Fruit fly (Drosophila melanogaster) whole organism: ENCODE measurements around the gene eIF3i.

Source experiments
- CG8478 ChIP-seq: fragments of >200 bp; optimal IDR thresholded peaks from 2 replicates; lab custom pipeline; 2018; ENCODE audit warnings: inconsistent platforms
- Dll ChIP-seq: fragments of >200 bp; optimal IDR thresholded peaks from 2 replicates; lab custom pipeline; 2017
- EcR ChIP-seq, 2 experiments: fragments of >200 bp; optimal IDR thresholded peaks; 2 replicates each; lab custom pipeline; 2017; ENCODE audit warnings: missing biosample characterization in 2 of 2, missing genetic modification characterization in 2 of 2, missing genetic modification reagents in 2 of 2
- pan ChIP-seq: fragments of >200 bp; optimal IDR thresholded peaks from 2 replicates; lab custom pipeline; 2017
- psq ChIP-seq: fragments of >200 bp; optimal IDR thresholded peaks from 2 replicates; lab custom pipeline; 2017
- usp ChIP-seq: fragments of >200 bp; optimal IDR thresholded peaks from 2 replicates; lab custom pipeline; 2017; ENCODE audit warnings: missing biosample characterization, missing genetic modification characterization, mixed read lengths

The eIF3i gene

DNA sequence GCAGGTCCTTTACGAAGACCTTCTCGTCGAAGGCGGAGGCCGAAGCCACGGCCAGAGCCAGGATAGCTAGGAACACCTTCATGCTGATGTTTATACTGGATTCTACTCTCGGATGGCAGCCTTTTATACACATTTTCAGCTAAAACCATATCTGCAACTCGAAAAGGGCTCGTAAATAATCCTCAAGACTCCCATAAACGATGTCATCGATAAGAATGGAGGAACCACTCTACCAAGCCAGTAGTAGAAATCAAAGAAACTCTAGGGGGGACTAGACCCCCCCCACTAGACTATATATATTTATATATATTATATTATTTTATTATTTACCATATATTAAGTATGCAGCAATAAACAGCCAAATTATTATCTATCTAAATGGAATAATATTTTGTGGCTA lies 16.9 kb downstream of the eIF3i start, which contains the start of gene Jon25Biii:
TSS of gene Jon25Biii (minus strand) at position 101 of the 400 bp plus-strand sequence.
- TF ChIP-seq EcR (GFP tag; optimal IDR thresholded peaks at IDR 0.05; lab: Kevin White, UChicago) = no peak

DNA sequence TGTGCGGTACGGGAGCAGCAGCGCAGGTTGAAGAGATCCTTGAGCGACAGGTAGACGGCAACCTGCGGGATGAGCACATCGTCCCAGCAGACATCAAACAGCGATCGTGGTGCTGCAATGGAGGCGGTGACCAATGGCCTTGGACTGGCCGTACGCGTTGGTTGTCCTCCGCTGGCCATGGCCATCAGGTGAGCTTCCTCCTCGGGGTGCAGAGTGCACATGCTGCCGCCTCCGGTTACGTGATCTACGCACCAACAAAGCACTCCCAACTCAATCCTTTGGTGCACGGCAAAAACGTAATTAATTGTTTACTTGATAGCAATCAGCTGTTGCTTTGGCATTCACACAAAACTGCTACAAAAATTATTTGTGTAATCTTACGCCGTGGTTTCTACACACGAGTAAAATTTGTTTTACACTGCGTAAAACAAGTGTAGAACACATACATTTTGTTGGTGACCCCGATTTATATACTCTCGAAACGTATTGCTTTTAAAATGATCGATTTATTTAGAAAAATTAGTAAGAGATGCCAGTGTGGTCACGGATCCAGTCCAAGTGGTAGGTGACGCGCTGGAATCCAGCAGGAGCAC lies 18.0 kb downstream of the eIF3i start, which contains the start of gene jet:
TSS of gene jet (minus strand) at position 332 of the 593 bp plus-strand sequence.
- TF ChIP-seq CG8478 (no peak), psq (lab: Kevin White, UChicago) (no peak), usp (GFP tag; lab: Kevin White, UChicago) (no peak), pan (lab: Kevin White, UChicago) (no peak), EcR (GFP tag; optimal IDR thresholded peaks at IDR 0.05; lab: Kevin White, UChicago) (no peak), Dll (lab: Kevin White, UChicago) (no peak)

DNA sequence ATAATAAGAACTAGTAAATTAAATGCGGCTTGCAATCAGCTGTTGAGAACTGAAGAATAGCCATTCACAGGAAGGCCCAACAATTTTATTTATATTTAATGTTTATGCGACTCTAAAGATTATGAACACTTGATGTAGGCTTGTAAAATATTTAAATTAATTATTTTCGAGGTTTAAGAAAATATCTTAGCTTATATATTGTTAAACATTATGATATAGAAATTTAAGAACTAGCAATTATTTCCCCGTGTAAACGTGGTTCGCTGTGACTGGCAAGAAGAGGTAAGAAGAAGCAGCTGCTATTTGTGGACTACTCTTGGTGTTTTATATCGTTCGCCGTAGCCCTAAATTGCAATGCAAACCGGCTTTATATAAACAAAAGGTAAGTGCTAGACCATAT lies 22.3 kb downstream of the eIF3i start, which contains the start of the genes mRpL24 and betaggt-I:
TSS of gene mRpL24 (minus strand) at position 62 of the 400 bp plus-strand sequence.
TSS of gene betaggt-I (plus strand) at position 280 of the 400 bp plus-strand sequence.
- no peak for TF ChIP-seq Dll (lab: Kevin White, UChicago)
- TF ChIP-seq CG8478 = no peak
- TF ChIP-seq psq (lab: Kevin White, UChicago) = no peak
- no peak for TF ChIP-seq pan (lab: Kevin White, UChicago)
- TF ChIP-seq EcR (GFP tag; optimal IDR thresholded peaks at IDR 0.05; lab: Kevin White, UChicago) = no peak

DNA sequence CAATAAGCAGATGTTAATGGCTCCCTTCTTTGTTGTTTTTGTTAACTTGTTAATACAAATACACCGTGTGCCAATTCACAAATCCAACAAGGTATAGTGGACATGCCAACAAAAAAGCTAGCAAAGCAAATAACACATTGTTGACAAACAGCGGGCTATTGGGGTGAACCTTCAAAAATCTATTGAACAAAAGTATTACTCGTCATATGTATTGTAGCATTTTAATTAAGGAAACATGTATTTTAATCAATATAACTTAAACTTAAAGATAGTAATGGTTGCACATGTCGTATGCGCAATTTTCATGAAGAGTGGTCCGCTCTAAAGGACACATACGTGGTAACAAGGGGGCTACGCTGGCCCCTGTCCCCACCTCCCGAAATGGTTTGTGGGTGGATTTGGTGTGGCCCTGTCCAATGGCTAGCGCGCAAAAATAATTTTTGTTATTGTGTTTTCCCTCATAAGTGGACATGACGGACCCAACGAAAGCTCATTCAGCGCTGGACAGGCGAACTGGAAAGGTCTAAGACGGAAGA lies 25.2 kb downstream of the eIF3i start, which contains the start of gene synr:
TSS of gene synr (plus strand) at position 486 of the 536 bp plus-strand sequence.
- no peak for TF ChIP-seq CG8478
- no peak for TF ChIP-seq EcR (GFP tag; optimal IDR thresholded peaks at IDR 0.05; lab: Kevin White, UChicago)
- no peak for TF ChIP-seq pan (lab: Kevin White, UChicago)
- no peak for TF ChIP-seq Dll (lab: Kevin White, UChicago)

DNA sequence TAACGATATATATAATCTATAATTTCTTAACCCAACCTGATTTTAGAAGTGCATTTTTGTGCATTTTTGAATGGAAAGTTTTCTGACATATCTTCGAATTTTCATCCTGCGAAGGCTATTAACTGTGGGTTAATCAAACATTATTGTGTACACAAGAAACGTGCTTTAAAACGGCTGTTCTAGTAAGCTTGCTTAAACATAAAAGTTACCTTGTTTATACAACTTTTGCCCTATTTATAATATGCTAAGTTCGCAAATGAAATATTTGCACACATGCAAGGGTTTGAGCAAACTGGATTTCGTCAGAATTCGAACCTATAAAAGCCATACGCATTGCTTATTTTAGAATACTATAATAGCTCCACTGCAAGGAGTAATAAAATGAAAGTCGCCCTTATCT lies 30.5 kb downstream of the eIF3i start, which contains the start of gene Sgs1:
TSS of gene Sgs1 (plus strand) at position 350 of the 400 bp plus-strand sequence.
- no peak for TF ChIP-seq pan (lab: Kevin White, UChicago)
- no peak for TF ChIP-seq CG8478
- no peak for TF ChIP-seq psq (lab: Kevin White, UChicago)
- TF ChIP-seq EcR (GFP tag; optimal IDR thresholded peaks at IDR 0.05; lab: Kevin White, UChicago) = no peak
- TF ChIP-seq usp (GFP tag; lab: Kevin White, UChicago) = no peak
- TF ChIP-seq Dll (lab: Kevin White, UChicago) = no peak

DNA sequence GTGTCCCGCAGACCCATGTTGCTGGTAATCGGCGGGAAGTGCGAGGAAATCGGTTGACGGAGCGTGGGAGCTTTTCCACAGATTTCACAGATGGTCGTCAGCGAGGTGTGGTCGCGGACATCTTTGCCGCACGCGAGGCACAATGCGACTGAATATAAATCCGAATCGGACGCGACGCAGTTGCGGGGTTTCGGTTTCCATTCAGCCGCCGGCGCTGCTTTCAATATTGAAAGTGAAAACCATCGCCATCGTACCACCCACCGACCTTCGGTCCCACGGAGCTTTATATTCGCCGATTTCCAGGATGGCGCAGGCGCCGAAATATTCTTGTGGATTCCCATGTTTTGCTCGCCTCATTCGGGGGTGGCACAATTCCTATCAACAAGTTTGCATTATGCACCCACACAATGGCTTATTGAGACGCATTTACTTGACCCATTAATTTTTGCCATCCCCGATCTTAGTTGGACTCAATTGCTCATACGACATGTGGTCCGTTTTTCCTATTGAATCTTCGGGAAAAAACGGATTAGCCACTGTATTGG lies 31.2 kb downstream of the eIF3i start, which contains the start of gene hoe2:
TSS of gene hoe2 (minus strand) at position 126 of the 545 bp plus-strand sequence.
- TF ChIP-seq EcR (GFP tag; optimal IDR thresholded peaks at IDR 0.05; lab: Kevin White, UChicago) = no peak
- TF ChIP-seq CG8478 = no peak

DNA sequence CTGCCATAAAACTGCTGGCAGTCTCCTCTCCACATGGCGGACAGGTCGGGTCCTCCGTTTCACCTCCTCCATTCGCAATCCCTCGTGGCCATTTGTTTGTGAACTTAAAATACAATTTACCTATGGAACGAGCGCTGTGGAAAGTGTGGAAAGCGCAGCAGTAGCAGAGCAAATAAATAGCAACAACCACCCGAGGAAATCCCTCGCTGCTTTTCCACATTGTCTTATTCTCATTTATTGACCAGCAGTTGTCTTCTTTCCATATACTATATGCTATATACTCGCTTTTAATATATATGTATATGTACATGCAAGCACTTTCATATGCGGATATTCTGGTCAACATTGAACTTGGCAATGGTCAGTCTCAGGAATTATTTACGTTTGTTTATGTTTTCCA lies 35.3 kb downstream of the eIF3i start, which contains the start of gene hoe1:
TSS of gene hoe1 (minus strand) at position 101 of the 400 bp plus-strand sequence.
- TF ChIP-seq pan (lab: Kevin White, UChicago) (no peak), CG8478 (no peak), psq (lab: Kevin White, UChicago) (no peak)

DNA sequence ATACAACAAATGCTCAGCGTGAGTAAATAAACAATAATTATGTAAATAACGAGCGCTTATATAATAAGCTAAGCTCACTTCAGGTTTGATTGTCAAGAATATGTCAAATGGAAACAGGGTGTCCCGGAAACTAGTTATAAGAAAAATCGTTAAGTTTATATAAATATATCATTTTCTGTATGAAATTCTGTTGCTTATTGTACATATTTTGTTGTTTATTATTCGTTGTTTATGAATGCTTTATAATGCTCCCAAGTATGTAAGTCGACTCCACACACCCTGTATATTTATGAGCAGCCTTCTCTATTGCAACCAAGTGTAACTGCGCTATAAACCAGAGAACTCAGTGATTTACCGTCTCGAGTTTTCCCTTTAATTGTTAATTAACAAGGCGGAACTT lies 37.0 kb downstream of the eIF3i start:
- TF ChIP-seq pan (lab: Kevin White, UChicago) (no peak), psq (lab: Kevin White, UChicago) (no peak), usp (GFP tag; lab: Kevin White, UChicago) (no peak)

DNA sequence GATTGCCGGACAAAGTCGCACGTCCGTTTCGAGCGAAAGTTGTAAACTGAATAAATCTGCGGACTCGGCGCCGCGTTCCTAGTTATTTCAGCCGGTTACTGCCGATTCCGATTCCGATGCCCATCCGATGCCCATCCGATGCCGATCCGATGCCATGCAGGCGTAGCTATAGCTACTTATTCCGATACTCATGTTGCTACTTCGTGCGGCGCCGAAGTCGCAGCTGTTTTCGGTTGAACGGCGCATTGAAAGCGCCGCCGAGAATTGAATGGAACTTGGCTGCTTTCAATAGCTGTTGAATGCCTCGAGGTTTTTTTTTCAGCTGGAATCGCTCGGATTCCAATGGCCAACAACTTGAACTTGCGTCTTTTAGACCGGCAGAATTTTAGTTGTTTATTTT lies 39.2 kb downstream of the eIF3i start:
- no peak for TF ChIP-seq Dll (lab: Kevin White, UChicago)
- no peak for TF ChIP-seq pan (lab: Kevin White, UChicago)
- TF ChIP-seq CG8478 = no peak
- no peak for TF ChIP-seq psq (lab: Kevin White, UChicago)
- TF ChIP-seq usp (GFP tag; lab: Kevin White, UChicago) = no peak
- TF ChIP-seq EcR (GFP tag; optimal IDR thresholded peaks at IDR 0.05; lab: Kevin White, UChicago) = no peak

DNA sequence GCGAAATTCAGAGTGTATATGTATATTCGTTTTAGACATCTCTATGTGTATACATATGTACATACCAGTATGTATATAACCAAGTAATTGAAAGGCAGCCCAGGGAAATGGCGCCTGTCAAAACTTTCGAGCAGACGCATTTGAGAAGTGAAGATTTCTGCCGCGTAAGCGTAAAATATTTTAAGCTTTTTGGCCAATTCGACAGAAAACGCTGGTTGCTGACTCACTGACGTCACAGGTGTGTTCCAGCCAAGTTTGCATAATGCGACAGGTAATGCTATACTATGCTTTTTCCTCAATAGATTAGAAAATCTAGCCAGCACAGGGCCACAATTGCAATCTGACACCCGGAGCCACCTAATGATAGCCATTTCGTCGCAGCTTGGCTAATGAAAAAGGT lies 50.8 kb downstream of the eIF3i start:
- TF ChIP-seq usp (GFP tag; lab: Kevin White, UChicago) (no peak), psq (lab: Kevin White, UChicago) (no peak), CG8478 (no peak), pan (lab: Kevin White, UChicago) (no peak), EcR (GFP tag; optimal IDR thresholded peaks at IDR 0.05; lab: Kevin White, UChicago) (no peak), Dll (lab: Kevin White, UChicago) (no peak)
